Worm (Caenorhabditis elegans) whole organism, L1 larva: ENCODE data around the gene lgc-12.
"Not testable (repeated sequence)": the region's sequence is repeated elsewhere in the genome, so short reads cannot be mapped to it uniquely, and the experiment has no call there.

Experiments used
- F16B12.6 ChIP-seq: fragments of 150-350 bp; optimal IDR thresholded peaks from 2 replicates; lab custom pipeline; 2014; ENCODE audit warnings: missing biosample characterization, missing genetic modification characterization
- Y116A8C.19 ChIP-seq: sonication (generic microtip); optimal IDR thresholded peaks from 2 replicates; lab custom pipeline; 2016; ENCODE audit warnings: missing compliant biosample characterization, missing genetic modification characterization, borderline replicate concordance
- aha-1 ChIP-seq: fragments of 150-350 bp; optimal IDR thresholded peaks from 2 replicates; lab custom pipeline; 2014; ENCODE audit warnings: missing biosample characterization, missing genetic modification characterization
- aly-2 ChIP-seq: fragments of 150-350 bp; optimal IDR thresholded peaks from 2 replicates; lab custom pipeline; 2014; ENCODE audit warnings: missing biosample characterization, missing genetic modification characterization
- ama-1 ChIP-seq: fragments of 150-350 bp; optimal IDR thresholded peaks from 2 replicates; lab custom pipeline; 2014
- blmp-1 ChIP-seq: fragments of 150-350 bp; optimal IDR thresholded peaks from 2 replicates; lab custom pipeline; 2014; ENCODE audit warnings: missing biosample characterization, missing genetic modification characterization
- ceh-8 ChIP-seq: fragments of 200-800 bp; sonication (Bioruptor generic); optimal IDR thresholded peaks from 2 replicates; lab custom pipeline; 2018; ENCODE audit warnings: mild to moderate bottlenecking, missing genetic modification characterization, moderate library complexity, missing compliant biosample characterization
- ceh-90 ChIP-seq: sonication (generic microtip); optimal IDR thresholded peaks from 2 replicates; lab custom pipeline; 2016; ENCODE audit warnings: missing genetic modification characterization, missing compliant biosample characterization
- efl-1 ChIP-seq, 4 experiments: fragments of 150-350 bp; optimal IDR thresholded peaks in 3 of 4; peaks in 1 of 4; 1 replicate in 1 of 4; 2 replicates in 3 of 4; lab custom pipeline; 2014; ENCODE audit warnings: missing biosample characterization in 2 of 4, missing genetic modification characterization in 2 of 4, missing genetic modification reagents in 2 of 4
- efl-3 ChIP-seq: fragments of 200-800 bp; sonication (Bioruptor generic); optimal IDR thresholded peaks from 2 replicates; lab custom pipeline; 2018; ENCODE audit warnings: mild to moderate bottlenecking, missing genetic modification characterization, missing compliant biosample characterization
- elt-2 ChIP-seq: sonication (generic microtip); optimal IDR thresholded peaks from 2 replicates; lab custom pipeline; 2016; ENCODE audit warnings: missing genetic modification characterization, mild to moderate bottlenecking, inconsistent platforms, missing compliant biosample characterization, missing genetic modification reagents
- elt-3 ChIP-seq, 6 experiments: fragments of 150-350 bp in 1 of 6; sonication (generic microtip); optimal IDR thresholded peaks; 2 replicates each; lab custom pipeline; 2017 to 2018; ENCODE audit warnings: missing biosample characterization in 6 of 6, missing genetic modification characterization in 6 of 6, inconsistent platforms in 1 of 6
- fkh-4 ChIP-seq: sonication (generic microtip); optimal IDR thresholded peaks from 2 replicates; lab custom pipeline; 2016; ENCODE audit warnings: missing compliant biosample characterization, missing genetic modification characterization, borderline replicate concordance
- fkh-8 ChIP-seq: sonication (generic microtip); optimal IDR thresholded peaks from 2 replicates; lab custom pipeline; 2016; ENCODE audit warnings: mild to moderate bottlenecking, missing genetic modification characterization, missing compliant biosample characterization
- hpl-2 ChIP-seq: fragments of 150-350 bp; optimal IDR thresholded peaks from 2 replicates; lab custom pipeline; 2014; ENCODE audit warnings: missing biosample characterization, missing genetic modification reagents, missing genetic modification characterization
- lin-15B ChIP-seq: fragments of 150-350 bp; sonication (generic microtip); optimal IDR thresholded peaks from 3 replicates; lab custom pipeline; 2014; ENCODE audit warnings: missing biosample characterization, missing genetic modification characterization
- lin-35 ChIP-seq, 2 experiments: fragments of 150-350 bp; optimal IDR thresholded peaks; 2 replicates each; lab custom pipeline; 2014; ENCODE audit warnings: missing biosample characterization in 2 of 2, missing genetic modification characterization in 2 of 2, missing genetic modification reagents in 2 of 2
- mdl-1 ChIP-seq, 2 experiments: fragments of 150-350 bp; optimal IDR thresholded peaks; 2 replicates each; lab custom pipeline; 2014 to 2017; ENCODE audit warnings: missing biosample characterization in 2 of 2, missing genetic modification characterization in 2 of 2, inconsistent platforms in 1 of 2
- nhr-237 ChIP-seq: fragments of 150-350 bp; optimal IDR thresholded peaks from 2 replicates; lab custom pipeline; 2014; ENCODE audit warnings: missing biosample characterization, missing genetic modification characterization
- nhr-71 ChIP-seq: sonication (generic microtip); optimal IDR thresholded peaks from 2 replicates; lab custom pipeline; 2016; ENCODE audit warnings: mild to moderate bottlenecking, missing genetic modification characterization, moderate library complexity, missing compliant biosample characterization
- nhr-84 ChIP-seq: sonication (generic microtip); optimal IDR thresholded peaks from 2 replicates; lab custom pipeline; 2017; ENCODE audit warnings: missing biosample characterization, missing genetic modification characterization
- nhr-85 ChIP-seq: sonication (generic microtip); peaks from one replicate; lab custom pipeline; 2016; ENCODE audit warnings: missing genetic modification characterization, inconsistent platforms, missing compliant biosample characterization
- rnt-1 ChIP-seq: sonication (generic microtip); optimal IDR thresholded peaks from 2 replicates; lab custom pipeline; 2016; ENCODE audit warnings: mild to moderate bottlenecking, missing genetic modification characterization, moderate library complexity, missing compliant biosample characterization
- swsn-7 ChIP-seq: sonication (generic microtip); optimal IDR thresholded peaks from 2 replicates; lab custom pipeline; 2016; ENCODE audit warnings: missing genetic modification characterization, missing compliant biosample characterization
- unc-130 ChIP-seq: fragments of 150-350 bp; optimal IDR thresholded peaks from 2 replicates; lab custom pipeline; 2017; ENCODE audit warnings: missing biosample characterization, missing genetic modification characterization, inconsistent platforms
- unc-30 ChIP-seq: sonication (generic microtip); optimal IDR thresholded peaks from 2 replicates; lab custom pipeline; 2017; ENCODE audit warnings: missing biosample characterization, missing genetic modification characterization
- zag-1 ChIP-seq: fragments of 150-350 bp; optimal IDR thresholded peaks from 2 replicates; lab custom pipeline; 2014; ENCODE audit warnings: missing biosample characterization, missing genetic modification characterization

The lgc-12 gene

DNA sequence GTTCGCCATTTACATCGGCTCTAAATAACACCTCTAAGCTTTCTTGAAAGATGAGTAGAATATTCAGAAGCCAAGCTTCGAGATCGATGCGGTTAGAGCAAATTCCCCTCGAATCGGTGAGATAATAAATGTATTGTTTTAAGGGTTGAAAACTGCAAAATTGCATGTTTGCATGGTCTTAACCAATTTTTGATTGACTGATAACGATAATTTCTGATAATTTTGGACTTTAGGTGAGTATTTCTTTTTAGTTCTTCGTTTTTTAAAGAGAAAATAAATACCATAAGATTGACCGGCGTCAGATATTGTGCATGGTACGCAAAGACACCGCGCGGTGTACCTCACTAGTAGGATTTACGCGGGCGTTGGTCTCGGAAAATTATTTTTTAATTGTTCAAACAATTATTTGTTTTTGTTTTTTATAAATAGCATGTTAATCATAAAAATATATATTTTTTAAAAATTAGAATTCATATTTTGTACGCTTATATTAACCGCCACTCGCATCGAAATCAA is 22.2 kb downstream of the lgc-12 start, which contains the start of gene cup-5 (continued):
- no peak for TF ChIP-seq efl-3 (GFP tag; lab: Kevin White, UChicago)
- TF ChIP-seq nhr-84 (tag; lab: Kevin White, UChicago), result no peak
- TF ChIP-seq rnt-1 (tag; lab: Kevin White, UChicago), result peak; percentile 38
- TF ChIP-seq elt-3 (tag; optimal IDR thresholded peaks at IDR 0.05; lab: Kevin White, UChicago), result peak in 1 of 6 experiments; percentile 23
- TF ChIP-seq zag-1 (tag; lab: Kevin White, UChicago), result no peak
- TF ChIP-seq efl-1 (optimal IDR thresholded peaks at IDR 0.05; lab: Kevin White, UChicago), result peak; percentile 54 to 60
- peak; percentile 60 to 74 for TF ChIP-seq efl-1 (GFP tag; optimal IDR thresholded peaks at IDR 0.05 in 1 of 2; lab: Kevin White, UChicago)
- TF ChIP-seq blmp-1 (tag; lab: Kevin White, UChicago), result peak; percentile 60
- peak; percentile 49 for TF ChIP-seq nhr-85 (tag; lab: Kevin White, UChicago)

DNA sequence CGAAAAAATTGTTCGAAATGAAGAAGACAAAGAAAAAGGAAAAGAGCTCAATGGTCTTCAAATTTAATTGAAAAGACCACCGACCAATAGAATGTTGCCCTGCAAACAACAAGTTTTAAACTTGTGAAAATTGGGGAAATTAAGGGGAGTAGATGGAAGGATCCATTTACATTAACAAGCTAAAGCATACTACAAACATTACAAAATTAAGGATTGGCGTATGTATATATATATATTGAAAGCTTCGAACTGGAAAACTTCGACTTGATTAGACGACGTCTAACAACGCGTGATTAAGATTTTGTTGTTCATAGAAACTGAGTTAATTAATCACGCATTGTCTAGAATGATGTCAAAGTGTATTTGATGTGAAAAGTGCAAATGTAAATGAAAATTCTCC is 26.2 kb downstream of the lgc-12 start, which contains the start of gene R13A5.15:
R13A5.15 (minus strand) TSS at position 101 of the 400 bp plus-strand sequence.
- TF ChIP-seq ceh-8 (GFP tag; lab: Kevin White, UChicago) (peak; percentile 30), mdl-1 (tag; optimal IDR thresholded peaks at IDR 0.05; lab: Kevin White, UChicago) (no peak)

ce11 chrIII:7593285-7593928 is 31.4 kb downstream of the lgc-12 start, which contains the start of gene R13A5.11:
Gene R13A5.11 (minus strand): TSS chrIII:7593335.
- TF ChIP-seq hpl-2, result no peak
- no peak for TF ChIP-seq aly-2 (tag; lab: Kevin White, UChicago)
- no peak for TF ChIP-seq efl-1 (optimal IDR thresholded peaks at IDR 0.05; lab: Kevin White, UChicago)
- peak in 1 of 2 experiments; percentile 29 for TF ChIP-seq efl-1 (GFP tag; optimal IDR thresholded peaks at IDR 0.05 in 1 of 2; lab: Kevin White, UChicago)
- no peak for TF ChIP-seq mdl-1 (tag; optimal IDR thresholded peaks at IDR 0.05; lab: Kevin White, UChicago)
- TF ChIP-seq nhr-71 (tag; lab: Kevin White, UChicago), result no peak

DNA sequence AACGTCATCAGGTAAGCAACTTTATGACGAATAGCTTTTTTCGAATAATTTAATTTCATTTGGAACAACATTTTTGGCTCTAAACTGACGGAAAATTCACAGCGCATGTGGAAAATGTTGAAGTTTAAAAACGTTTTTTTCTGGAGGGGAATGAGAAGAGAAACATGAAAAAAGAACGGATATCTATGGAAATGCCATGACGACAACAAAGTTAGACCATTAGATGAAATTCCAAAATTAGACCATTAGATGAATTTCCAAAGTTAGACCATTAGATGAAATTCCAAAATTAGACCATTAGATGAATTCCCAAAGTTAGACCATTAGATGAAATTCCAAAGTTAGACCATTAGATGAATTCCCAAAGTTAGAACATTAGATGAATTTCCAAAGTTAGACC is 32.5 kb downstream of the lgc-12 start, which contains the start of gene Y80D4G.2:
Y80D4G.2 (minus strand) TSS at position 101 of the 400 bp plus-strand sequence.
- not testable (repeated sequence) for TF ChIP-seq nhr-71, lin-15B, nhr-237 (tag; lab: Kevin White, UChicago)

ce11 chrIII:7608223-7608622 is 46.3 kb downstream of the lgc-12 start, which contains the start of gene T04A6.3:
Gene T04A6.3 (minus strand): TSS chrIII:7608323.
- no peak for TF ChIP-seq F16B12.6
- no peak for TF ChIP-seq Y116A8C.19 (tag; lab: Kevin White, UChicago)
- no peak for TF ChIP-seq ceh-90 (tag; lab: Kevin White, UChicago)
- no peak for TF ChIP-seq lin-35 (GFP tag; optimal IDR thresholded peaks at IDR 0.05; lab: Kevin White, UChicago)
- no peak for TF ChIP-seq swsn-7
- no peak for TF ChIP-seq fkh-8 (tag; lab: Kevin White, UChicago)
- TF ChIP-seq unc-130 (tag; lab: Kevin White, UChicago), result no peak

- TF ChIP-seq elt-2 (tag; lab: Kevin White, UChicago) (no peak), aha-1 (no peak), mdl-1 (tag; optimal IDR thresholded peaks at IDR 0.05; lab: Kevin White, UChicago) (no peak), lin-35 (GFP tag; optimal IDR thresholded peaks at IDR 0.05; lab: Kevin White, UChicago) (no peak), unc-30 (no peak), fkh-4 (tag; lab: Kevin White, UChicago) (no peak), ama-1 (lab: Kevin White, UChicago) (no peak), swsn-7 (no peak)
These were observed 47.2 kb downstream of the lgc-12 start, which contains the start of gene nsph-4.3 for ce11 chrIII:7609168-7609567. Gene nsph-4.3 (minus strand): TSS chrIII:7609268.
